Fruit fly (Drosophila melanogaster) whole organism, larva: Measurements from ENCODE around the gene CG42827.

Source experiments
- noc ChIP-seq: fragments of 200-800 bp; sonication (Bioruptor generic); optimal IDR thresholded peaks from 3 replicates; lab custom pipeline; 2019; ENCODE audit warnings: missing biosample characterization, mild to moderate bottlenecking, missing genetic modification characterization, moderate library complexity

Gene CG42827

dm6 chr3R:23372624-23373023 lies at the start of gene CG42827:
TSS of gene CG42827 (plus strand) at chr3R:23372924.
- no peak for TF ChIP-seq noc (tag; lab: Kevin White, UChicago)

- no peak for TF ChIP-seq noc (tag; lab: Kevin White, UChicago)
These were observed 48.9 kb upstream of the CG42827 start for dm6 chr3R:23323639-23324350.

dm6 chr3R:23325710-23326109 lies 47.0 kb upstream of the CG42827 start:
- no peak for TF ChIP-seq noc (tag; lab: Kevin White, UChicago)

dm6 chr3R:23326292-23326691 lies 46.4 kb upstream of the CG42827 start:
- TF ChIP-seq noc (tag; lab: Kevin White, UChicago): peak; percentile 29

- TF ChIP-seq noc (tag; lab: Kevin White, UChicago): no peak
These were observed 45.0 kb upstream of the CG42827 start for dm6 chr3R:23327707-23328106.

- no peak for TF ChIP-seq noc (tag; lab: Kevin White, UChicago)
These were observed 41.4 kb upstream of the CG42827 start for dm6 chr3R:23331280-23331679.

- TF ChIP-seq noc (tag; lab: Kevin White, UChicago): peak; percentile 68
These were observed 40.8 kb upstream of the CG42827 start for dm6 chr3R:23331865-23332367.

dm6 chr3R:23332535-23333333 lies 40.0 kb upstream of the CG42827 start:
- peak; percentile 59 for TF ChIP-seq noc (tag; lab: Kevin White, UChicago)

dm6 chr3R:23333334-23334035 lies 39.2 kb upstream of the CG42827 start:
- TF ChIP-seq noc (tag; lab: Kevin White, UChicago): no peak

dm6 chr3R:23334036-23334744 lies 38.5 kb upstream of the CG42827 start:
- no peak for TF ChIP-seq noc (tag; lab: Kevin White, UChicago)

- TF ChIP-seq noc (tag; lab: Kevin White, UChicago): peak; percentile 64
These were observed 37.9 kb upstream of the CG42827 start for dm6 chr3R:23334866-23335265.

- peak; percentile 95 for TF ChIP-seq noc (tag; lab: Kevin White, UChicago)
These were observed 37.1 kb upstream of the CG42827 start for dm6 chr3R:23335577-23335976.

dm6 chr3R:23336513-23336912 lies 36.2 kb upstream of the CG42827 start:
- TF ChIP-seq noc (tag; lab: Kevin White, UChicago): no peak

- peak; percentile 73 for TF ChIP-seq noc (tag; lab: Kevin White, UChicago)
These were observed 35.4 kb upstream of the CG42827 start for dm6 chr3R:23337183-23337825.

dm6 chr3R:23338290-23338689 lies 34.4 kb upstream of the CG42827 start:
- TF ChIP-seq noc (tag; lab: Kevin White, UChicago): no peak
